Worm (Caenorhabditis elegans) whole organism, L3 larva: ENCODE results near the gene efr-3.

Source experiments
- elt-3 ChIP-seq, 3 experiments: fragments of 150-350 bp in 1 of 3; sonication (generic microtip) in 2 of 3; optimal IDR thresholded peaks; 2 replicates in 2 of 3; 4 replicates in 1 of 3; lab custom pipeline; 2014 to 2017; ENCODE audit warnings: missing biosample characterization in 3 of 3, missing genetic modification characterization in 3 of 3
- fkh-10 ChIP-seq: sonication (generic microtip); optimal IDR thresholded peaks from 2 replicates; lab custom pipeline; 2017; ENCODE audit warnings: missing biosample characterization, missing genetic modification reagents, missing genetic modification characterization
- jun-1 ChIP-seq: fragments of 150-350 bp; optimal IDR thresholded peaks from 2 replicates; lab custom pipeline; 2014; ENCODE audit warnings: missing biosample characterization, missing genetic modification reagents, missing genetic modification characterization
- lin-15B ChIP-seq: fragments of 150-350 bp; optimal IDR thresholded peaks from 2 replicates; lab custom pipeline; 2014; ENCODE audit warnings: missing biosample characterization, missing genetic modification characterization
- nhr-11 ChIP-seq: fragments of 150-350 bp; optimal IDR thresholded peaks from 2 replicates; lab custom pipeline; 2014; ENCODE audit warnings: missing biosample characterization, missing genetic modification characterization
- nhr-25 ChIP-seq: sonication (generic microtip); optimal IDR thresholded peaks from 2 replicates; lab custom pipeline; 2017; ENCODE audit warnings: missing biosample characterization, missing genetic modification characterization
- ztf-4 ChIP-seq: fragments of 150-350 bp; optimal IDR thresholded peaks from 2 replicates; lab custom pipeline; 2014; ENCODE audit warnings: missing biosample characterization, missing genetic modification characterization

DNA sequence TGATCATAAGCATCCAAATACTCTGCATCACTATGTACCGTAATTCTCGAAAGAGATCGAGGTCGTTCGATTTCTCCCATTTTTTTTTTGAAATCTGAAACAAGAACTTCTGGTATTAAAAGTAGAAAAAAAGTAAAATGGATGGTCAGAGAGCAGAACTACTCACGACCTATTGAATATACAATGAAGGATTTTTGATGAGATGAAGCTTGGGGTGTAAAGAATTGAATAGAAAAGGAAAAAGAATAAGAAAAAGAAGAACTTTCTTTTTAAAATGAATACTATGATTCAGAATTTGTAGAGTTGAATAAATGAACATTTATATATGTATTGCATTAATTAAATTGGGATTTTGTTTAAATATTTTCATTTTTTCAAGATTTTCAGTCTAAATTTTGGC, 12.9 kb upstream of the efr-3 start, which contains the start of gene ttc-39B:
- TF ChIP-seq nhr-25 = no peak
- no peak for TF ChIP-seq elt-3 (tag; optimal IDR thresholded peaks at IDR 0.05; lab: Kevin White, UChicago)
- no peak for TF ChIP-seq ztf-4 (tag; lab: Kevin White, UChicago)
- no peak for TF ChIP-seq nhr-11
- TF ChIP-seq fkh-10 (GFP tag; lab: Kevin White, UChicago) = no peak
- no peak for TF ChIP-seq jun-1 (tag; lab: Kevin White, UChicago)
- no peak for TF ChIP-seq lin-15B (tag; lab: Kevin White, UChicago)
